Worm (Caenorhabditis elegans) whole organism, L4 larva: ENCODE data around the gene bath-19.

Experiments used
- ceh-82 ChIP-seq: sonication (generic microtip); optimal IDR thresholded peaks from 2 replicates; lab custom pipeline; 2017; ENCODE audit warnings: missing biosample characterization, missing genetic modification characterization
- fos-1 ChIP-seq: fragments of 150-350 bp; optimal IDR thresholded peaks from 2 replicates; lab custom pipeline; 2014; ENCODE audit warnings: missing biosample characterization, missing genetic modification characterization
- hlh-30 ChIP-seq: sonication (generic microtip); optimal IDR thresholded peaks from 2 replicates; lab custom pipeline; 2017; ENCODE audit warnings: antibody characterized with exemption, mild to moderate bottlenecking, missing genetic modification characterization, missing compliant biosample characterization; ENCODE audit not compliant: insufficient read depth
- mdl-1 ChIP-seq, 2 experiments: fragments of 150-350 bp in 1 of 2; sonication (generic microtip) in 1 of 2; optimal IDR thresholded peaks; 2 replicates each; lab custom pipeline; 2014 to 2017; ENCODE audit warnings: missing biosample characterization in 2 of 2, missing genetic modification characterization in 2 of 2
- mes-2 ChIP-seq: sonication (generic microtip); optimal IDR thresholded peaks from 2 replicates; lab custom pipeline; 2016; ENCODE audit warnings: missing genotype, mild to moderate bottlenecking, missing genetic modification characterization, missing compliant biosample characterization; ENCODE audit not compliant: poor library complexity, severe bottlenecking
- mxl-3 ChIP-seq: fragments of 200-800 bp; sonication (Bioruptor generic); optimal IDR thresholded peaks from 2 replicates; lab custom pipeline; 2018; ENCODE audit warnings: mild to moderate bottlenecking, missing genetic modification characterization, missing compliant biosample characterization
- pha-4 ChIP-seq, 2 experiments: fragments of 150-350 bp in 1 of 2; fragments of 200-800 bp in 1 of 2; sonication (Bioruptor generic) in 1 of 2; IDR thresholded peaks in 1 of 2; optimal IDR thresholded peaks in 1 of 2; 2 replicates each; pipeline versions ENCODE4 v1.3.6 to Lab custom; 2014 to 2022; ENCODE audit warnings: missing genetic modification characterization in 2 of 2, missing genetic modification reagents in 2 of 2, missing biosample characterization in 1 of 2, missing compliant biosample characterization in 1 of 2
- spr-1 ChIP-seq: sonication (generic microtip); optimal IDR thresholded peaks from 2 replicates; lab custom pipeline; 2016; ENCODE audit warnings: mild to moderate bottlenecking, missing genetic modification characterization, missing compliant biosample characterization

DNA sequence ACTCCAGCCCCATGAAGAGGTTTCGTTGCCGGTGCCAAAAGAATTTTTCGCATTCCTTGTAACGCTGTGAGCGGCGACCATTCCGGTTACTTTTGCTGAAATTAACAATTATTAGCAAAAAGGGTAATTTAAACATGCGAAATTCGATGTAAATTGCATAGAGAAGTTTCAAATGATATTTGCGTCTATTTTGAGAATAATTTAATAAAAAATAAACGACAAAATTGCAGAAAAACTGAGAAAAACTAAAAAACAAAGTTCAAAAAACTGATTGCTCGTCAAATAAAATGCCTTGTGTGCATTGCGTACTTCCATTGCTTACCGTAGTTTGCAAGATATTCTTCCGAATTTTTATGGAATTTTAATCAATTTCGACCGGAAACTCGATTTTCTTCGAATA lies 6.3 kb upstream of the bath-19 start, which contains the start of gene bath-24:
- TF ChIP-seq mes-2 (no peak), spr-1 (tag; lab: Kevin White, UChicago) (no peak), fos-1 (tag; lab: Kevin White, UChicago) (no peak), mdl-1 (tag; optimal IDR thresholded peaks at IDR 0.05; lab: Kevin White, UChicago) (no peak), hlh-30 (tag; lab: Kevin White, UChicago) (no peak), pha-4 (GFP tag; IDR thresholded peaks at IDR 0.05; lab: Robert Waterston, UW) (no peak), pha-4 (tag; optimal IDR thresholded peaks at IDR 0.05; lab: Kevin White, UChicago) (no peak), ceh-82 (tag; lab: Kevin White, UChicago) (no peak), mxl-3 (GFP tag; lab: Kevin White, UChicago) (no peak)
